Worm (Caenorhabditis elegans): ENCODE results near the gene H01M10.2.

DNA sequence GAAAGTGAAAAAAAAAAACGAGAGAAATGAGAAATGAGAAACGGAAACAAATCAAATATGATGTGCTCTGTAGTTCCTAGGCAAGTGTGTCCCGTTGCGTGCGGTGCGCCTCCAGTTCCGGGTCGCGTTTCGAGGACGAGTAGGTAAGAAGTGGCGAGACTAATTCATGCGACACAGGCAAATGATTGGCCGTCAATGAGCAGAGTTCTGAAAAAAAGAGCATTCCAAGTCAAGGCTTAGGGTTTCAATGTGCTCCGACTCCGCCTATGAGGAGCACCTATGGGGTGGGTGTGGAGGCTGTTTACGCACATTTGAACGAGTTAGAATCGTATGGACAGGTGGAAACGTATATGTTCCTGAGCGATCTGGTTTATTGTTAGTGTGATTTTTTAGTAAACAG lies 42.2 kb downstream of the H01M10.2 start:
- TF ChIP-seq ces-1 (GFP tag; optimal IDR thresholded peaks at IDR 0.05), result no peak
- no peak for TF ChIP-seq mdl-1 (tag; optimal IDR thresholded peaks at IDR 0.05)
- no peak for TF ChIP-seq unc-62 (GFP tag; optimal IDR thresholded peaks at IDR 0.05)
- no peak for TF ChIP-seq lin-35 (GFP tag; optimal IDR thresholded peaks at IDR 0.05)
- no peak for TF ChIP-seq blmp-1 (tag; optimal IDR thresholded peaks at IDR 0.05)

Measured in whole organism, L1 larva.